Fruit fly (Drosophila melanogaster): ENCODE results near the gene Aladin.

Gene Aladin

dm6 chrX:9319140-9319539 is 45.9 kb downstream of the Aladin start, which contains the start of the genes c12.1 and c12.2 (continued):
- TF ChIP-seq Lhr (GFP tag; optimal IDR thresholded peaks at IDR 0.05) (peak; percentile 34), Jarid2 (GFP tag; optimal IDR thresholded peaks at IDR 0.05) (peak; percentile 30), sd (tag; optimal IDR thresholded peaks at IDR 0.05) (no peak), YL-1 (GFP tag; optimal IDR thresholded peaks at IDR 0.05) (peak; percentile 90), Hr78 (GFP tag; optimal IDR thresholded peaks at IDR 0.05) (peak in 1 of 2 experiments; percentile 35), CG7987 (GFP tag; optimal IDR thresholded peaks at IDR 0.05) (peak; percentile 51), CG16815 (GFP tag; optimal IDR thresholded peaks at IDR 0.05) (no peak), CG30431 (GFP tag; optimal IDR thresholded peaks at IDR 0.05) (no peak), Poxn (GFP tag; IDR thresholded peaks at IDR 0.05) (no peak), Scr (GFP tag; IDR thresholded peaks at IDR 0.05; ENCODE audit: partially characterized antibody) (peak; percentile 51), bowl (GFP tag; IDR thresholded peaks at IDR 0.05) (no peak), ttk (GFP tag; IDR thresholded peaks at IDR 0.05) (no peak), CG4282 (GFP tag; optimal IDR thresholded peaks at IDR 0.05) (no peak), CG17385 (GFP tag; optimal IDR thresholded peaks at IDR 0.05) (no peak), dm (GFP tag; optimal IDR thresholded peaks at IDR 0.05) (peak; percentile 88), Sry-δ (GFP tag; optimal IDR thresholded peaks at IDR 0.05) (peak; percentile 73), seq (GFP tag; IDR thresholded peaks at IDR 0.05) (no peak), Rx (GFP tag; IDR thresholded peaks at IDR 0.05) (no peak), CG6683 (GFP tag; optimal IDR thresholded peaks at IDR 0.05) (no peak), her (GFP tag; optimal IDR thresholded peaks at IDR 0.05) (peak; percentile 37), slou (GFP tag; optimal IDR thresholded peaks at IDR 0.05) (no peak), mld (GFP tag; IDR thresholded peaks at IDR 0.05; ENCODE audit: partially characterized antibody) (no peak), unc-4 (GFP tag; IDR thresholded peaks at IDR 0.05; ENCODE audit: partially characterized antibody) (peak; percentile 64), Nf-YB (GFP tag; optimal IDR thresholded peaks at IDR 0.05) (peak; percentile 6), CG10267 (tag; optimal IDR thresholded peaks at IDR 0.05) (peak; percentile 44), grau (tag; optimal IDR thresholded peaks at IDR 0.05) (peak; percentile 57), cato (GFP tag; optimal IDR thresholded peaks at IDR 0.05; ENCODE audit: borderline replicate concordance) (no peak), dimm (GFP tag; IDR thresholded peaks at IDR 0.05) (no peak), CG7928 (GFP tag; optimal IDR thresholded peaks at IDR 0.05) (peak; percentile 1), CG34422 (GFP tag; IDR thresholded peaks at IDR 0.05) (peak; percentile 87), CG4820 (GFP tag; optimal IDR thresholded peaks at IDR 0.05) (no peak), gro (GFP tag; optimal IDR thresholded peaks at IDR 0.05) (peak; percentile 17), CG14710 (tag; optimal IDR thresholded peaks at IDR 0.05) (peak; percentile 58), sug (tag; optimal IDR thresholded peaks at IDR 0.05) (no peak), CG34224 (GFP tag; IDR thresholded peaks at IDR 0.05; ENCODE audit: partially characterized antibody) (peak; percentile 58; the same call in 1 of the 3 replicates), chn (GFP tag; optimal IDR thresholded peaks at IDR 0.05) (no peak)
